Fruit fly (Drosophila melanogaster) whole organism, embryonic: Measurements from ENCODE around the gene KdelR.

Experiments
- B-H2 ChIP-seq: fragments of 200-800 bp; sonication (Bioruptor generic); optimal IDR thresholded peaks from 2 replicates; lab custom pipeline; 2018; ENCODE audit warnings: missing biosample characterization, mild to moderate bottlenecking, missing genetic modification characterization
- CG1024 ChIP-seq: fragments of 200-800 bp; sonication (Bioruptor generic); IDR thresholded peaks from 2 replicates; pipeline ENCODE4 v1.3.6; 2022; ENCODE audit warnings: missing biosample characterization, missing genetic modification characterization
- CG12155 ChIP-seq: fragments of 200-800 bp; sonication (Bioruptor generic); optimal IDR thresholded peaks from 3 replicates; lab custom pipeline; 2016; ENCODE audit warnings: missing biosample characterization, missing genetic modification characterization
- CG13287 ChIP-seq: fragments of 200-800 bp; sonication (Bioruptor generic); IDR thresholded peaks from 2 replicates; pipeline ENCODE4 v1.3.6; 2022; ENCODE audit warnings: missing biosample characterization, missing genetic modification characterization; ENCODE audit not compliant: partially characterized antibody
- CG13424 ChIP-seq: fragments of 200-800 bp; sonication (Bioruptor generic); optimal IDR thresholded peaks from 2 replicates; lab custom pipeline; 2019; ENCODE audit warnings: missing biosample characterization, mild to moderate bottlenecking, missing genetic modification characterization, moderate library complexity
- CG14014 ChIP-seq: fragments of 200-800 bp; sonication (Bioruptor generic); IDR thresholded peaks from 2 replicates; pipeline ENCODE4 v1.3.6; 2022; ENCODE audit warnings: missing biosample characterization, missing genetic modification characterization
- CG14710 ChIP-seq: fragments of 200-800 bp; sonication (Bioruptor generic); optimal IDR thresholded peaks from 3 replicates; lab custom pipeline; 2019; ENCODE audit warnings: missing biosample characterization, mild to moderate bottlenecking, missing genetic modification characterization, moderate library complexity
- CG1602 ChIP-seq: fragments of 200-800 bp; sonication (Bioruptor generic); optimal IDR thresholded peaks from 3 replicates; lab custom pipeline; 2016; ENCODE audit warnings: missing biosample characterization, missing genetic modification characterization
- CG16813 ChIP-seq: fragments of 200-800 bp; sonication (Bioruptor generic); IDR thresholded peaks from 3 replicates; pipeline ENCODE4 v1.3.6; 2022; ENCODE audit warnings: missing biosample characterization, missing genetic modification characterization; ENCODE audit not compliant: partially characterized antibody
- CG17186 ChIP-seq: fragments of 200-800 bp; sonication (Bioruptor generic); optimal IDR thresholded peaks from 3 replicates; lab custom pipeline; 2017; ENCODE audit warnings: missing biosample characterization, missing genetic modification reagents, missing genetic modification characterization
- CG17802 ChIP-seq: fragments of 200-800 bp; sonication (Bioruptor generic); optimal IDR thresholded peaks from 2 replicates; lab custom pipeline; 2018; ENCODE audit warnings: missing biosample characterization, mild to moderate bottlenecking, missing genetic modification characterization, moderate library complexity
- CG17829 ChIP-seq: fragments of 200-800 bp; optimal IDR thresholded peaks from 2 replicates; lab custom pipeline; 2019; ENCODE audit warnings: missing biosample characterization, mild to moderate bottlenecking, missing genetic modification characterization, moderate library complexity
- CG1792 ChIP-seq: fragments of 200-800 bp; sonication (Bioruptor generic); optimal IDR thresholded peaks from 2 replicates; lab custom pipeline; 2016; ENCODE audit warnings: missing biosample characterization, missing genetic modification characterization
- CG3726 ChIP-seq: fragments of 200-800 bp; sonication (Bioruptor generic); IDR thresholded peaks from 3 replicates; pipeline ENCODE4, ENCODE4 v1.3.6; 2022; ENCODE audit warnings: missing biosample characterization, missing genetic modification characterization
- CG4360 ChIP-seq: fragments of 200-800 bp; sonication (Bioruptor generic); IDR thresholded peaks from 2 replicates; pipeline ENCODE4 v1.3.6; 2022; ENCODE audit warnings: missing biosample characterization, missing genetic modification characterization
- CG4617 ChIP-seq: fragments of 200-800 bp; sonication (Bioruptor generic); optimal IDR thresholded peaks from 3 replicates; lab custom pipeline; 2016; ENCODE audit warnings: missing biosample characterization, missing genetic modification characterization, borderline replicate concordance
- CG4854 ChIP-seq: fragments of 200-800 bp; sonication (Bioruptor generic); optimal IDR thresholded peaks from 2 replicates; lab custom pipeline; 2016; ENCODE audit warnings: missing biosample characterization, missing genetic modification characterization, inconsistent platforms
- CG5953 ChIP-seq: fragments of 200-800 bp; sonication (Bioruptor generic); IDR thresholded peaks from 2 replicates; pipeline ENCODE4 v1.3.6; 2022; ENCODE audit warnings: missing biosample characterization, missing genetic modification characterization
- CG8290 ChIP-seq, 3 experiments: fragments of 200-800 bp; sonication (Bioruptor generic); optimal IDR thresholded peaks; 2 replicates each; lab custom pipeline; 2016 to 2019; ENCODE audit warnings: missing biosample characterization in 3 of 3, missing genetic modification characterization in 3 of 3, mild to moderate bottlenecking in 2 of 3, moderate library complexity in 1 of 3
- Dp ChIP-seq: fragments of 200-800 bp; sonication (Bioruptor generic); optimal IDR thresholded peaks from 2 replicates; lab custom pipeline; 2018; ENCODE audit warnings: missing biosample characterization, mild to moderate bottlenecking, missing genetic modification characterization, moderate library complexity
- Dref ChIP-seq: fragments of 200-800 bp; sonication (Bioruptor generic); IDR thresholded peaks from 2 replicates; pipeline ENCODE4 v1.3.6; 2022; ENCODE audit warnings: missing biosample characterization, missing genetic modification characterization
- E2f2 ChIP-seq: fragments of 200-800 bp; sonication (Bioruptor generic); IDR thresholded peaks from 2 replicates; pipeline ENCODE4 v1.3.6; 2022; ENCODE audit warnings: missing biosample characterization, missing genetic modification characterization
- Ets97D ChIP-seq: fragments of 200-800 bp; sonication (Bioruptor generic); optimal IDR thresholded peaks from 3 replicates; lab custom pipeline; 2016; ENCODE audit warnings: missing biosample characterization, missing genetic modification characterization
- Fer1 ChIP-seq: fragments of 200-800 bp; sonication (Bioruptor generic); optimal IDR thresholded peaks from 2 replicates; lab custom pipeline; 2017; ENCODE audit warnings: missing biosample characterization, mild to moderate bottlenecking, missing genetic modification characterization
- HmgD ChIP-seq: fragments of 200-800 bp; sonication (Bioruptor generic); optimal IDR thresholded peaks from 3 replicates; lab custom pipeline; 2016; ENCODE audit warnings: missing biosample characterization, missing genetic modification characterization
- HmgZ ChIP-seq: fragments of 200-800 bp; sonication (Bioruptor generic); optimal IDR thresholded peaks from 2 replicates; lab custom pipeline; 2018; ENCODE audit warnings: missing biosample characterization, mild to moderate bottlenecking, missing genetic modification characterization
- Optix ChIP-seq: fragments of 200-800 bp; sonication (Bioruptor generic); IDR thresholded peaks from 3 replicates; pipeline ENCODE4 v1.3.6; 2022; ENCODE audit warnings: missing biosample characterization, missing genetic modification characterization
- Poxn ChIP-seq: fragments of 200-800 bp; sonication (Bioruptor generic); IDR thresholded peaks from 2 replicates; pipeline ENCODE4 v1.3.6; 2022; ENCODE audit warnings: missing biosample characterization, missing genetic modification characterization
- Scr ChIP-seq: fragments of 200-800 bp; sonication (Bioruptor generic); IDR thresholded peaks from 2 replicates; pipeline ENCODE4 v1.3.6; 2022; ENCODE audit warnings: missing biosample characterization, missing genetic modification characterization; ENCODE audit not compliant: partially characterized antibody
- Sin3A ChIP-seq: fragments of >200 bp; optimal IDR thresholded peaks from 2 replicates; lab custom pipeline; 2018
- Sry-δ ChIP-seq: fragments of 200-800 bp; sonication (Bioruptor generic); optimal IDR thresholded peaks from 2 replicates; lab custom pipeline; 2016; ENCODE audit warnings: missing biosample characterization, missing genetic modification characterization
- Stat92E ChIP-seq, 3 experiments: fragments of >200 bp in 2 of 3; fragments of 200-800 bp in 1 of 3; sonication (Bioruptor generic) in 1 of 3; optimal IDR thresholded peaks; 2 replicates each; lab custom pipeline; 2017 to 2019; ENCODE audit warnings: missing biosample characterization in 3 of 3, missing genetic modification characterization in 3 of 3, mild to moderate bottlenecking in 1 of 3, moderate library complexity in 1 of 3
- YL-1 ChIP-seq: fragments of 200-800 bp; sonication (Bioruptor generic); optimal IDR thresholded peaks from 3 replicates; lab custom pipeline; 2017; ENCODE audit warnings: missing biosample characterization, mild to moderate bottlenecking, missing genetic modification characterization
- bcd ChIP-seq: fragments of 200-800 bp; sonication (Bioruptor generic); optimal IDR thresholded peaks from 2 replicates; lab custom pipeline; 2017; ENCODE audit warnings: missing biosample characterization, mild to moderate bottlenecking, missing genetic modification characterization
- chif ChIP-seq, 2 experiments: fragments of 200-800 bp; sonication (Bioruptor generic); optimal IDR thresholded peaks; 3 replicates each; lab custom pipeline; 2016; ENCODE audit warnings: missing biosample characterization in 2 of 2, missing genetic modification characterization in 2 of 2
- croc ChIP-seq: fragments of 200-800 bp; sonication (Bioruptor generic); conservative IDR thresholded peaks from 3 replicates; pipeline ENCODE4 v1.3.6; 2022; ENCODE audit warnings: missing biosample characterization, missing genetic modification characterization
- danr ChIP-seq: fragments of 200-800 bp; sonication (Bioruptor generic); IDR thresholded peaks from 2 replicates; pipeline ENCODE4 v1.3.6; 2022; ENCODE audit warnings: missing biosample characterization, missing genetic modification characterization
- gfzf ChIP-seq: fragments of 200-800 bp; sonication (Bioruptor generic); optimal IDR thresholded peaks from 2 replicates; lab custom pipeline; 2016; ENCODE audit warnings: missing biosample characterization, mild to moderate bottlenecking, missing genetic modification characterization, moderate library complexity
- gsb-n ChIP-seq: fragments of 200-800 bp; sonication (Bioruptor generic); optimal IDR thresholded peaks from 3 replicates; lab custom pipeline; 2018; ENCODE audit warnings: missing biosample characterization, mild to moderate bottlenecking, missing genetic modification characterization
- nau ChIP-seq: fragments of 200-800 bp; sonication (Bioruptor generic); optimal IDR thresholded peaks from 3 replicates; lab custom pipeline; 2017; ENCODE audit warnings: missing biosample characterization, mild to moderate bottlenecking, missing genetic modification characterization, missing genetic modification reagents
- pfk ChIP-seq: fragments of 200-800 bp; sonication (Bioruptor generic); optimal IDR thresholded peaks from 2 replicates; lab custom pipeline; 2018; ENCODE audit warnings: missing biosample characterization, mild to moderate bottlenecking, missing genetic modification characterization, moderate library complexity
- pzg ChIP-seq: fragments of 200-800 bp; sonication (Bioruptor generic); optimal IDR thresholded peaks from 3 replicates; lab custom pipeline; 2018; ENCODE audit warnings: missing biosample characterization, mild to moderate bottlenecking, missing genetic modification characterization, moderate library complexity
- row ChIP-seq: fragments of 200-800 bp; sonication (Bioruptor generic); IDR thresholded peaks from 3 replicates; pipeline ENCODE4 v1.3.6; 2022; ENCODE audit warnings: missing biosample characterization, missing genetic modification characterization
- sens-2 ChIP-seq: fragments of 200-800 bp; sonication (Bioruptor generic); IDR thresholded peaks from 2 replicates; pipeline ENCODE4 v1.3.6; 2022; ENCODE audit warnings: missing biosample characterization, missing genetic modification characterization
- sim ChIP-seq: fragments of 200-800 bp; sonication (Bioruptor generic); IDR thresholded peaks from 2 replicates; pipeline ENCODE4 v1.3.6; 2022; ENCODE audit warnings: missing biosample characterization, missing genetic modification characterization
- slou ChIP-seq: fragments of 200-800 bp; sonication (Bioruptor generic); optimal IDR thresholded peaks from 3 replicates; lab custom pipeline; 2016; ENCODE audit warnings: missing biosample characterization, missing genetic modification characterization
- stwl ChIP-seq: fragments of 200-800 bp; sonication (Bioruptor generic); optimal IDR thresholded peaks from 3 replicates; lab custom pipeline; 2018; ENCODE audit warnings: missing biosample characterization, mild to moderate bottlenecking, missing genetic modification characterization, moderate library complexity
- trem ChIP-seq: fragments of 200-800 bp; optimal IDR thresholded peaks from 3 replicates; lab custom pipeline; 2019; ENCODE audit warnings: missing biosample characterization, mild to moderate bottlenecking, missing genetic modification characterization, moderate library complexity
- unc-4 ChIP-seq: fragments of 200-800 bp; sonication (Bioruptor generic); IDR thresholded peaks from 2 replicates; pipeline ENCODE4 v1.3.6; 2022; ENCODE audit warnings: missing biosample characterization, missing genetic modification characterization; ENCODE audit not compliant: partially characterized antibody

Gene KdelR

DNA sequence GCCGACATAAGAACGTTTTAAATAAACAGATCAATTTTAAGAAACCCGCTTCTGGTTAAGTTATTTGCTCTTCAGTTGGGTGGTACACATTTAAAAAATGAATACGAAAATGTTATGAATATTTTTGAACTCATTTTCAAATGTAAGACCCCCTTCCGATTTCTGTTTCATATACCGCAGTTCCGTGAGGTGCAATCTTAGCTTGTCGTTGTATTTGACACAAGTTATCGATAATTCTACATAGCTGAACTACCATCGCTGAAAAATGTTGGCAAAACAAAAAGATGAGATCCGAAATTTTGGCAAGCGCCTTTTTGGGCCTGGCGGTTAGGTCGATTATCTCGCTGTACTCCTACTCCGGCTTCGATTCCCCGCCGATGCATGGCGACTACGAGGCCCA is 46.8 kb upstream of the KdelR start, which contains the start of gene gny (continued):
- peak; percentile 19 for TF ChIP-seq gfzf (GFP tag; lab: Kevin White, UChicago)
- TF ChIP-seq B-H2 (GFP tag; lab: Kevin White, UChicago), result no peak
- TF ChIP-seq Sin3A (lab: Kevin White, UChicago), result peak; percentile 2
- peak; percentile 42 for TF ChIP-seq stwl (tag; lab: Kevin White, UChicago)
- TF ChIP-seq YL-1, result peak; percentile 40
- TF ChIP-seq Sry-δ, result peak; percentile 87
- TF ChIP-seq croc, result no peak
- TF ChIP-seq Scr (GFP tag; lab: Robert Waterston, UW), result peak; percentile 29
- peak; percentile 42; the same call in 1 of the 2 replicates for TF ChIP-seq CG13287
- peak; percentile 39 for TF ChIP-seq HmgD (GFP tag; lab: Kevin White, UChicago)
- TF ChIP-seq CG17802 (tag; lab: Kevin White, UChicago), result peak; percentile 37
- peak; percentile 39; the same call in 2 of the 3 replicates for TF ChIP-seq CG16813 (GFP tag; lab: Robert Waterston, UW)
- TF ChIP-seq CG5953 (GFP tag; lab: Robert Waterston, UW), result no peak
- TF ChIP-seq Ets97D (GFP tag; lab: Kevin White, UChicago), result peak; percentile 26
- TF ChIP-seq Stat92E (GFP tag; optimal IDR thresholded peaks at IDR 0.05; lab: Kevin White, UChicago), result no peak
- peak; percentile 97 for TF ChIP-seq pfk (GFP tag; lab: Kevin White, UChicago)
- TF ChIP-seq CG1602, result no peak
- peak; percentile 47 for TF ChIP-seq CG4617 (GFP tag; lab: Kevin White, UChicago)
- no peak for TF ChIP-seq slou (GFP tag; lab: Kevin White, UChicago)
- peak; percentile 26; the same call in 1 of the 3 replicates for TF ChIP-seq row
- peak; percentile 24 for TF ChIP-seq trem
- TF ChIP-seq CG8290 (GFP tag; optimal IDR thresholded peaks at IDR 0.05; lab: Kevin White, UChicago), result no peak
- peak in 1 of 2 experiments; percentile 61 for TF ChIP-seq CG8290 (tag; optimal IDR thresholded peaks at IDR 0.05; lab: Kevin White, UChicago)
- peak; percentile 32 for TF ChIP-seq HmgZ (tag; lab: Kevin White, UChicago)
- TF ChIP-seq Dref (GFP tag; lab: Robert Waterston, UW), result peak; percentile 85
- 0 out of 2 replicates have a peak, but pooled peaks have one; percentile 31 for TF ChIP-seq unc-4
- peak; percentile 81 for TF ChIP-seq pzg (GFP tag; lab: Kevin White, UChicago)
- peak; percentile 74 for TF ChIP-seq Dp (GFP tag; lab: Kevin White, UChicago)
- TF ChIP-seq E2f2 (GFP tag; lab: Robert Waterston, UW), result peak; percentile 77
- TF ChIP-seq CG14710 (tag; lab: Kevin White, UChicago), result peak; percentile 3

DNA sequence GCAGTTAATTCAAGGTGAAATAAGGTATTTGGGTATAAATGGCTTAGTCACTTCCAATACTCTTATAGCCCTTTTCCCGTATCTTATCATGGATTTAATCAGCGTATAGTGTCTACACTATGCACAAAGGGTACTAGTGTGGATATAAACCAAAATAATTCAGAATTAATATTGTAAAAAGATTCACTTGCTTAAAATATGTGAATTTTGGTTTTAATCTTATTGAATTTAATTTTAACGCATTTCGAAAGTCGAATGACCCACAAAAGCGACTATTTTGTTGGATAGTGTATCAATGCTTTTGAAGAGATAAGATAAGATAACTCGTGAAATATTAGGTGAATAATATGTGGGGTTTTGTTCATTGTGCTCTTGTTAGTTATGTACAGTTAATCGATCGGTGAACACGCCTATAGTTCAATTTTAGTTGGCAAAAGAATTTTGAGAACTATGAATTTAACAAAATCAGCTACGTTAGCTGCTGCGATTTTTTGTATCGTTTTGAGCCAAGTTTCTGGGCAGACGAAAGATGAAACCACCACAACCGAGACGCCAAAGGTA is 44.7 kb upstream of the KdelR start, which contains the start of gene CG5096:
Gene CG5096 (plus strand): TSS at position 374 of the 561 bp plus-strand sequence.
- TF ChIP-seq gsb-n (tag; lab: Kevin White, UChicago) (peak; percentile 72), CG5953 (GFP tag; lab: Robert Waterston, UW) (peak; percentile 82), danr (GFP tag; lab: Robert Waterston, UW) (peak; percentile 81), CG14014 (GFP tag; lab: Robert Waterston, UW) (peak; percentile 92), Fer1 (GFP tag; lab: Kevin White, UChicago) (peak; percentile 95), CG4854 (GFP tag; lab: Kevin White, UChicago) (peak; percentile 79), CG17829 (tag; lab: Kevin White, UChicago) (peak; percentile 88), sim (GFP tag; lab: Robert Waterston, UW) (peak; percentile 70; the same call in 1 of the 2 replicates), CG4360 (peak; percentile 62), bcd (GFP tag; lab: Kevin White, UChicago) (peak; percentile 79), CG3726 (GFP tag; lab: Robert Waterston, UW) (peak; percentile 48; the same call in 1 of the 3 replicates), CG13424 (peak; percentile 93), CG12155 (GFP tag; lab: Kevin White, UChicago) (peak; percentile 82), nau (GFP tag; lab: Kevin White, UChicago) (peak; percentile 84), CG17186 (GFP tag; lab: Kevin White, UChicago) (no peak), chif (GFP tag; optimal IDR thresholded peaks at IDR 0.05; lab: Kevin White, UChicago) (peak; percentile 62 to 64), sens-2 (GFP tag; lab: Robert Waterston, UW) (no peak), Optix (no peak), CG1024 (GFP tag; lab: Robert Waterston, UW) (peak; percentile 70), Poxn (peak; percentile 52; the same call in 1 of the 2 replicates), CG1792 (GFP tag; lab: Kevin White, UChicago) (peak; percentile 78), trem (peak; percentile 75)
